Worm (Caenorhabditis elegans) whole organism, L2 larva: Measurements from ENCODE around the gene F53B3.5.

Source experiments
- F13H6.1 ChIP-seq: sonication (generic microtip); optimal IDR thresholded peaks from 2 replicates; lab custom pipeline; 2016; ENCODE audit warnings: missing genetic modification characterization, missing compliant biosample characterization
- R02D3.7 ChIP-seq: fragments of 150-350 bp; optimal IDR thresholded peaks from 2 replicates; lab custom pipeline; 2014; ENCODE audit warnings: missing biosample characterization, missing genetic modification characterization
- Y55F3AM.14 ChIP-seq: fragments of 200-800 bp; sonication (Bioruptor generic); optimal IDR thresholded peaks from 2 replicates; lab custom pipeline; 2018; ENCODE audit warnings: mild to moderate bottlenecking, missing genetic modification characterization, missing compliant biosample characterization
- ZK546.5 ChIP-seq: sonication (generic microtip); optimal IDR thresholded peaks from 2 replicates; lab custom pipeline; 2017; ENCODE audit warnings: missing biosample characterization, missing genetic modification characterization
- alr-1 ChIP-seq: fragments of 150-350 bp; optimal IDR thresholded peaks from 2 replicates; lab custom pipeline; 2014; ENCODE audit warnings: missing biosample characterization, missing genetic modification characterization
- aly-2 ChIP-seq: fragments of 150-350 bp; optimal IDR thresholded peaks from 2 replicates; lab custom pipeline; 2014; ENCODE audit warnings: missing biosample characterization, missing genetic modification characterization
- blmp-1 ChIP-seq: sonication (generic microtip); optimal IDR thresholded peaks from 2 replicates; lab custom pipeline; 2017; ENCODE audit warnings: missing genetic modification characterization, mild to moderate bottlenecking, missing compliant biosample characterization, antibody characterized with exemption, moderate library complexity; ENCODE audit not compliant: insufficient read depth
- ceh-16 ChIP-seq: fragments of 150-350 bp; optimal IDR thresholded peaks from 2 replicates; lab custom pipeline; 2014; ENCODE audit warnings: missing biosample characterization, missing genetic modification characterization
- crh-2 ChIP-seq: sonication (generic microtip); optimal IDR thresholded peaks from 2 replicates; lab custom pipeline; 2017; ENCODE audit warnings: missing biosample characterization, missing genetic modification characterization
- dmd-4 ChIP-seq: sonication (generic microtip); optimal IDR thresholded peaks from 2 replicates; lab custom pipeline; 2017; ENCODE audit warnings: missing biosample characterization, missing genetic modification characterization
- egl-27 ChIP-seq: sonication (generic microtip); optimal IDR thresholded peaks from 3 replicates; lab custom pipeline; 2017; ENCODE audit warnings: missing biosample characterization, missing genetic modification reagents, missing genetic modification characterization
- elt-1 ChIP-seq: fragments of 150-350 bp; optimal IDR thresholded peaks from 2 replicates; lab custom pipeline; 2014; ENCODE audit warnings: missing biosample characterization, missing genetic modification characterization
- elt-3 ChIP-seq: sonication (generic microtip); optimal IDR thresholded peaks from 2 replicates; lab custom pipeline; 2017; ENCODE audit warnings: missing biosample characterization, missing genetic modification characterization
- fos-1 ChIP-seq: fragments of 150-350 bp; optimal IDR thresholded peaks from 2 replicates; lab custom pipeline; 2014; ENCODE audit warnings: missing biosample characterization, missing genetic modification characterization
- gmeb-1 ChIP-seq: fragments of 150-350 bp; optimal IDR thresholded peaks from 2 replicates; lab custom pipeline; 2014; ENCODE audit warnings: missing biosample characterization, missing genetic modification characterization
- lin-11 ChIP-seq: fragments of 150-350 bp; sonication (generic microtip); optimal IDR thresholded peaks from 2 replicates; lab custom pipeline; 2014; ENCODE audit warnings: missing biosample characterization, missing genetic modification characterization, inconsistent platforms, mixed read lengths
- lin-39 ChIP-seq: fragments of 150-350 bp; optimal IDR thresholded peaks from 2 replicates; lab custom pipeline; 2014; ENCODE audit warnings: missing biosample characterization, missing genetic modification reagents, missing genetic modification characterization
- lsy-2 ChIP-seq, 2 experiments: fragments of 150-350 bp in 1 of 2; sonication (generic microtip) in 1 of 2; optimal IDR thresholded peaks; 2 replicates each; lab custom pipeline; 2014 to 2017; ENCODE audit warnings: missing biosample characterization in 2 of 2, missing genetic modification characterization in 2 of 2
- mab-5 ChIP-seq: fragments of 150-350 bp; optimal IDR thresholded peaks from 2 replicates; lab custom pipeline; 2014; ENCODE audit warnings: missing biosample characterization, missing genetic modification characterization
- mbf-1 ChIP-seq: sonication (generic microtip); optimal IDR thresholded peaks from 2 replicates; lab custom pipeline; 2017; ENCODE audit warnings: missing biosample characterization, missing genetic modification characterization
- mdl-1 ChIP-seq, 2 experiments: fragments of 150-350 bp in 1 of 2; sonication (generic microtip) in 1 of 2; optimal IDR thresholded peaks; 2 replicates each; lab custom pipeline; 2017; ENCODE audit warnings: missing biosample characterization in 2 of 2, missing genetic modification characterization in 2 of 2
- nhr-10 ChIP-seq: sonication (generic microtip); optimal IDR thresholded peaks from 2 replicates; lab custom pipeline; 2017; ENCODE audit warnings: missing biosample characterization, missing genetic modification characterization
- nhr-11 ChIP-seq: fragments of 150-350 bp; optimal IDR thresholded peaks from 2 replicates; lab custom pipeline; 2014; ENCODE audit warnings: missing biosample characterization, missing genetic modification characterization
- nhr-12 ChIP-seq: fragments of 150-350 bp; optimal IDR thresholded peaks from 2 replicates; lab custom pipeline; 2014; ENCODE audit warnings: missing biosample characterization, missing genetic modification characterization
- nhr-129 ChIP-seq: fragments of 150-350 bp; optimal IDR thresholded peaks from 2 replicates; lab custom pipeline; 2014; ENCODE audit warnings: missing biosample characterization, missing genetic modification characterization
- nhr-21 ChIP-seq: fragments of 150-350 bp; optimal IDR thresholded peaks from 2 replicates; lab custom pipeline; 2014; ENCODE audit warnings: missing biosample characterization, missing genetic modification characterization
- nhr-237 ChIP-seq: fragments of 150-350 bp; optimal IDR thresholded peaks from 2 replicates; lab custom pipeline; 2014; ENCODE audit warnings: missing biosample characterization, missing genetic modification characterization
- nhr-25 ChIP-seq: fragments of 150-350 bp; sonication (generic microtip); optimal IDR thresholded peaks from 3 replicates; lab custom pipeline; 2014; ENCODE audit warnings: missing biosample characterization, missing genetic modification characterization
- nhr-6 ChIP-seq: fragments of 150-350 bp; optimal IDR thresholded peaks from 2 replicates; lab custom pipeline; 2014; ENCODE audit warnings: missing biosample characterization, missing genetic modification characterization
- nhr-77 ChIP-seq: fragments of 150-350 bp; optimal IDR thresholded peaks from 2 replicates; lab custom pipeline; 2014; ENCODE audit warnings: missing biosample characterization, missing genetic modification characterization
- peb-1 ChIP-seq: fragments of 150-350 bp; optimal IDR thresholded peaks from 2 replicates; lab custom pipeline; 2014; ENCODE audit warnings: missing biosample characterization, missing genetic modification characterization
- sem-4 ChIP-seq: fragments of 150-350 bp; optimal IDR thresholded peaks from 2 replicates; lab custom pipeline; 2014; ENCODE audit warnings: missing biosample characterization, missing genetic modification reagents, missing genetic modification characterization
- sma-3 ChIP-seq: sonication (generic microtip); optimal IDR thresholded peaks from 2 replicates; lab custom pipeline; 2016; ENCODE audit warnings: missing genetic modification reagents, missing genetic modification characterization, missing compliant biosample characterization
- sma-9 ChIP-seq, 2 experiments: fragments of 150-350 bp in 1 of 2; sonication (generic microtip) in 1 of 2; optimal IDR thresholded peaks; 2 replicates each; lab custom pipeline; 2014 to 2016; ENCODE audit warnings: missing genetic modification characterization in 2 of 2, mild to moderate bottlenecking in 1 of 2, missing biosample characterization in 1 of 2, missing compliant biosample characterization in 1 of 2, missing genetic modification reagents in 1 of 2, moderate library complexity in 1 of 2
- snpc-4 ChIP-seq: fragments of 150-350 bp; optimal IDR thresholded peaks from 2 replicates; lab custom pipeline; 2014; ENCODE audit warnings: missing biosample characterization, missing genetic modification characterization
- unc-55 ChIP-seq: fragments of 150-350 bp; sonication (generic microtip); optimal IDR thresholded peaks from 3 replicates; lab custom pipeline; 2014; ENCODE audit warnings: missing biosample characterization, missing genetic modification reagents, missing genetic modification characterization
- ztf-1 ChIP-seq: fragments of 200-800 bp; sonication (Bioruptor generic); conservative IDR thresholded peaks from 2 replicates; pipeline ENCODE4 v1.3.6; 2022; ENCODE audit warnings: missing genetic modification characterization, missing compliant biosample characterization
- ztf-11 ChIP-seq: sonication (generic microtip); optimal IDR thresholded peaks from 2 replicates; lab custom pipeline; 2017; ENCODE audit warnings: missing biosample characterization, missing genetic modification characterization
- ztf-4 ChIP-seq: fragments of 150-350 bp; optimal IDR thresholded peaks from 2 replicates; lab custom pipeline; 2014; ENCODE audit warnings: missing biosample characterization, missing genetic modification characterization

The F53B3.5 gene

ce11 chrX:2871037-2871436 is 8.3 kb downstream of the F53B3.5 start, which contains the start of gene F53B3.3:
Gene F53B3.3 (minus strand): TSS chrX:2871137.
- TF ChIP-seq peb-1 (tag; lab: Kevin White, UChicago) (no peak), F13H6.1 (tag; lab: Kevin White, UChicago) (peak; percentile 41)

DNA sequence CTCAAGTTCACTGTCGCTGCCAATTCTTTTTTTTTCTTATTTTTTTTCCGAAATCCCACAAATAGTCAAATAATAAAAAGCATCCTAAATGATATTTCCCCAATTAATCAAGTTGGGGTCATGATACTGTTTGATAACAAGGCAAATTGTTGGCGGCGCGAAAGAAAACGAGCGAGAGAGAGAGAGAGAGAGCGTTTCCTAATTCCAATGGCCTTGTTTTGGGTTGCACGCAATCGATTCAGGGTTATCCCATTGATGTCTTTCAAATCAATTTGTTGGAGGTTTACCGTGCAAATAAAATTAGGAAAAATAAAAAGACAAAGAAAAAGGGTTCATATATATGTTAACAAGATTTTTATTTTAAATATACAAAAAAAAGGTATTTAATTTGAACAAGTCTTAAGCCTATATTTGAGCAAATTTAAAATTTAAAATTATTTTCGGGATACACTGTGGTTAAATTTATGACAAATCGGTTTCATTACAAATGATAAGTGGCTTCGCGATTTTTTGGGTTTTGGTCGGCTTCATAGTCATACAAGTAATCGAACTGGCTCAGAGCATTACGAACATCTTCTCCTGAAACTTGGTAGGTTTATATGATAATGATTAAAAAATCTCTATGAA is 13.7 kb downstream of the F53B3.5 start:
- TF ChIP-seq alr-1 (no peak), lsy-2 (tag; optimal IDR thresholded peaks at IDR 0.05; lab: Kevin White, UChicago) (peak in 1 of 2 experiments; percentile 18), sma-3 (GFP tag; lab: Kevin White, UChicago) (peak; percentile 52), ztf-4 (tag; lab: Kevin White, UChicago) (peak; percentile 2), mdl-1 (tag; optimal IDR thresholded peaks at IDR 0.05; lab: Kevin White, UChicago) (no peak)

- no peak for TF ChIP-seq mbf-1 (tag; lab: Kevin White, UChicago)
- TF ChIP-seq alr-1, result no peak
- TF ChIP-seq fos-1, result peak; percentile 4
- TF ChIP-seq ztf-1 (GFP tag; lab: Robert Waterston, UW), result no peak
- TF ChIP-seq nhr-10 (tag; lab: Kevin White, UChicago), result no peak
- TF ChIP-seq snpc-4 (tag; lab: Kevin White, UChicago), result no peak
- no peak for TF ChIP-seq elt-3 (tag; lab: Kevin White, UChicago)
- no peak for TF ChIP-seq egl-27
- TF ChIP-seq elt-1 (tag; lab: Kevin White, UChicago), result no peak
- TF ChIP-seq crh-2 (tag; lab: Kevin White, UChicago), result no peak
- no peak for TF ChIP-seq ceh-16 (tag; lab: Kevin White, UChicago)
- TF ChIP-seq R02D3.7 (tag; lab: Kevin White, UChicago), result no peak
- peak; percentile 68 for TF ChIP-seq sma-3 (GFP tag; lab: Kevin White, UChicago)
- TF ChIP-seq ztf-4 (tag; lab: Kevin White, UChicago), result no peak
- TF ChIP-seq gmeb-1, result no peak
- TF ChIP-seq nhr-11 (tag; lab: Kevin White, UChicago), result no peak
- no peak for TF ChIP-seq Y55F3AM.14 (GFP tag; lab: Kevin White, UChicago)
- peak; percentile 9 for TF ChIP-seq nhr-25 (tag; lab: Kevin White, UChicago)
- TF ChIP-seq sem-4 (tag; lab: Kevin White, UChicago), result no peak
- TF ChIP-seq lin-39 (tag; lab: Kevin White, UChicago), result no peak
- TF ChIP-seq mdl-1 (tag; optimal IDR thresholded peaks at IDR 0.05; lab: Kevin White, UChicago), result no peak
- no peak for TF ChIP-seq nhr-12 (tag; lab: Kevin White, UChicago)
- TF ChIP-seq nhr-6 (tag; lab: Kevin White, UChicago), result no peak
- no peak for TF ChIP-seq nhr-129 (tag; lab: Kevin White, UChicago)
- TF ChIP-seq ZK546.5 (tag; lab: Kevin White, UChicago), result no peak
- no peak for TF ChIP-seq dmd-4
- TF ChIP-seq mab-5, result no peak
- TF ChIP-seq nhr-237 (tag; lab: Kevin White, UChicago), result no peak
- TF ChIP-seq unc-55 (GFP tag; lab: Kevin White, UChicago), result no peak
- no peak for TF ChIP-seq nhr-77 (tag; lab: Kevin White, UChicago)
- TF ChIP-seq lin-11 (tag; lab: Kevin White, UChicago), result no peak
- peak; percentile 26 for TF ChIP-seq sma-9 (GFP tag; optimal IDR thresholded peaks at IDR 0.05; lab: Kevin White, UChicago)
- TF ChIP-seq sma-9 (tag; optimal IDR thresholded peaks at IDR 0.05; lab: Kevin White, UChicago), result no peak
Measured at ce11 chrX:2863946-2864345, 15.4 kb downstream of the F53B3.5 start, which contains the start of gene F53B3.6. Gene F53B3.6 (plus strand): TSS chrX:2864229.

DNA sequence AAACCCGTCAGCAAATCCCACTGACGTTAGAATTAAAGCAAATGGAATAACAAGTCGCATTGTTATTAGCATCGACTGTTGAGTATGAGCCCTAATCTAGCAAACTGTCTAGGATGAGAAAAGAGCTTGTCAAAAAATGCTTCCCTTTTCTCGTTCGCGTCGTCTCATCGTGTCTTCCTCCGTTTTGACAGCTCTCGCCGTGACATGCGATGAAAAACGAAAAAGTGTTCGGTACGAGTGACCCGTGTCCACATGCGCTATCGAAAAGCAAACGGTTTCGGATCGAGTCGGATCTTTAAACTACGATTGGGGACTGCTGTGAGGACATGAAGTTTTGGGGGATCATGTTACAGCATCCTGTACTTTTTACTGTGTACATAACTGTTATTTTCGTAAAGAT is 17.0 kb downstream of the F53B3.5 start, which contains the start of gene comt-1:
Gene comt-1, minus strand, starts transcription at position 101 of the 400 bp plus-strand sequence.
- TF ChIP-seq nhr-12 (tag; lab: Kevin White, UChicago) (no peak), aly-2 (tag; lab: Kevin White, UChicago) (no peak), dmd-4 (no peak), blmp-1 (tag; lab: Kevin White, UChicago) (no peak), nhr-21 (tag; lab: Kevin White, UChicago) (no peak), alr-1 (no peak), nhr-25 (tag; lab: Kevin White, UChicago) (no peak), R02D3.7 (tag; lab: Kevin White, UChicago) (no peak), F13H6.1 (tag; lab: Kevin White, UChicago) (no peak), lin-39 (tag; lab: Kevin White, UChicago) (no peak), ztf-11 (tag; lab: Kevin White, UChicago) (no peak), sem-4 (tag; lab: Kevin White, UChicago) (no peak)
